Worm (Caenorhabditis elegans): Measurements from ENCODE around the gene lst-5.
A peak's percentile ranks its signal among the peaks of the same experiment; 100 is the strongest.

lst-5 gene

DNA sequence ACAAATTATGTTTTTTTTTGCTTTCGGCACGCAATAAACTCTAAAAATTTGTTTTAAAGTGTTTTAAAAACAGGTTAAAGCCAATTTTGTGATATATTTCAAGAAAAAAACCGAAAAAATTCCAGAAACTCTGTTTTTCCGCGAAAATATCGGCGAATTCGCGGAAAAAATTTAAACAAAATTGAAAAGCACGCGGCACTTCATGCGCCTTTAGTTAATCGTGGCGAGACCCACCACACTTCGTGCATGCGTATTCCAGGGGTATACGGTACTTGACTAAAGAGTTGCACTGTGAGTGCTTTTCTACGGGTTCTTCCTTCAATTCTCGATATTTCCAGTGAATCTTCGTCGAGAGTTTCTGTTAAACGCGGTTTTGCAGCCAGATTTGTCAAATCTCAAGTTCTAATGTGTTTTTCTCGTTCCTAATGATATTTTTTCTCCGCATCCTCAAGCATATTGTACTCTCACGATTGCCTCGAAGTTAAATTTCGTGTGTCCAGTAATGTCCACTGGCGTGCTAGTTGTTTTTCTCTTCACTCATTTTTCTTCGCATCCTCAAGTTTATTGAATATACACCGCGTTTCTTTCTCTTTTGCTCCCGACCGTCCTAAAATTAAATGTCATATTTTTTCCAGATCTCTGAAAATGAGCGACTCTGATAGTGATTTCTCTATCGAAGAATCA is 15.1 kb downstream of the lst-5 start, which contains the start of gene cin-4 (continued):
- TF ChIP-seq nhr-27 (tag; optimal IDR thresholded peaks at IDR 0.05): no peak
- no peak for TF ChIP-seq egl-44 (GFP tag; IDR thresholded peaks at IDR 0.05)
- TF ChIP-seq lag-1 (GFP tag; IDR thresholded peaks at IDR 0.05): no peak
- peak; percentile 69 for TF ChIP-seq dox-1 (GFP tag; IDR thresholded peaks at IDR 0.05)
- TF ChIP-seq rcor-1 (GFP tag; IDR thresholded peaks at IDR 0.05): peak; percentile 48; the same call in 1 of the 2 replicates
- no peak for TF ChIP-seq mxl-1 (tag; optimal IDR thresholded peaks at IDR 0.05)
- TF ChIP-seq atf-7 (tag; optimal IDR thresholded peaks at IDR 0.05): no peak
- TF ChIP-seq ceh-79 (tag; optimal IDR thresholded peaks at IDR 0.05): no peak
- TF ChIP-seq dpl-1 (GFP tag; optimal IDR thresholded peaks at IDR 0.05): peak; percentile 76
- TF ChIP-seq chd-7 (tag; optimal IDR thresholded peaks at IDR 0.05): no peak
- peak; percentile 30 for TF ChIP-seq unc-130 (GFP tag; optimal IDR thresholded peaks at IDR 0.05)
- no peak for TF ChIP-seq bed-1 (GFP tag; IDR thresholded peaks at IDR 0.05)
- no peak for TF ChIP-seq nfya-2 (GFP tag; IDR thresholded peaks at IDR 0.05)
- no peak for TF ChIP-seq B0035.1 (tag; optimal IDR thresholded peaks at IDR 0.05)
- TF ChIP-seq athp-1 (tag; optimal IDR thresholded peaks at IDR 0.05): no peak
- TF ChIP-seq aptf-3 (GFP tag; IDR thresholded peaks at IDR 0.05): no peak
- no peak for TF ChIP-seq F57C9.4 (tag; optimal IDR thresholded peaks at IDR 0.05)
- no peak for TF ChIP-seq ztf-28 (GFP tag; IDR thresholded peaks at IDR 0.05)
- TF ChIP-seq efl-1 (GFP tag; optimal IDR thresholded peaks at IDR 0.05): peak; percentile 91
- no peak for TF ChIP-seq lin-26 (GFP tag; IDR thresholded peaks at IDR 0.05)
- no peak for TF ChIP-seq K12H6.12 (tag; optimal IDR thresholded peaks at IDR 0.05)
- no peak for TF ChIP-seq rec-8 (tag; optimal IDR thresholded peaks at IDR 0.05)
- no peak for TF ChIP-seq tbx-9 (tag; optimal IDR thresholded peaks at IDR 0.05; ENCODE audit: borderline replicate concordance)
- TF ChIP-seq ceh-91 (GFP tag; IDR thresholded peaks at IDR 0.05): peak; percentile 92
- no peak for TF ChIP-seq F23B12.7 (tag; optimal IDR thresholded peaks at IDR 0.05; ENCODE audit: insufficient read depth)
- TF ChIP-seq F33H1.4 (GFP tag; IDR thresholded peaks at IDR 0.05): peak; percentile 91
- peak; percentile 78 for TF ChIP-seq xnd-1 (tag; optimal IDR thresholded peaks at IDR 0.05)
- TF ChIP-seq ceh-100 (GFP tag; IDR thresholded peaks at IDR 0.05): 0 out of 2 replicates have a peak, but pooled peaks have one; percentile 31
- no peak for TF ChIP-seq nhr-120 (GFP tag; IDR thresholded peaks at IDR 0.05)
- TF ChIP-seq madf-8 (GFP tag; conservative IDR thresholded peaks at IDR 0.05): peak; percentile 90
- no peak for TF ChIP-seq ztf-26 (tag; optimal IDR thresholded peaks at IDR 0.05)
- TF ChIP-seq sptf-2 (GFP tag; optimal IDR thresholded peaks at IDR 0.05): no peak
- TF ChIP-seq bed-2 (GFP tag; IDR thresholded peaks at IDR 0.05): no peak
- TF ChIP-seq snpc-3.4 (tag; optimal IDR thresholded peaks at IDR 0.05): peak; percentile 74
- no peak for TF ChIP-seq snpc-4 (GFP tag; optimal IDR thresholded peaks at IDR 0.05)
- no peak for TF ChIP-seq snpc-4 (tag; optimal IDR thresholded peaks at IDR 0.05)
- 0 out of 2 replicates have a peak, but pooled peaks have one; percentile 16 for TF ChIP-seq pbrm-1 (GFP tag; IDR thresholded peaks at IDR 0.05)
- TF ChIP-seq F49E8.2 (tag; optimal IDR thresholded peaks at IDR 0.05; ENCODE audit: insufficient read depth): peak; percentile 49
- TF ChIP-seq hsf-1 (GFP tag; IDR thresholded peaks at IDR 0.05): peak; percentile 90
- no peak for TF ChIP-seq nhr-179 (tag; optimal IDR thresholded peaks at IDR 0.05)
- no peak for TF ChIP-seq hrde-1 (tag; optimal IDR thresholded peaks at IDR 0.05; ENCODE audit: borderline replicate concordance)
- TF ChIP-seq attf-6 (GFP tag; IDR thresholded peaks at IDR 0.05): no peak
- TF ChIP-seq lin-54 (GFP tag; optimal IDR thresholded peaks at IDR 0.05): peak; percentile 58
- no peak for TF ChIP-seq F57A8.1 (GFP tag; optimal IDR thresholded peaks at IDR 0.05)
- no peak for TF ChIP-seq F10E7.11 (tag; optimal IDR thresholded peaks at IDR 0.05)
- no peak for TF ChIP-seq C17E4.6 (GFP tag; IDR thresholded peaks at IDR 0.05)
- peak; percentile 47 for TF ChIP-seq tlf-1 (GFP tag; optimal IDR thresholded peaks at IDR 0.05)
- no peak for TF ChIP-seq ets-4 (GFP tag; optimal IDR thresholded peaks at IDR 0.05)

Data from whole organism, young adult.